Worm (Caenorhabditis elegans): ENCODE measurements around the gene srx-51.

Gene srx-51

ce11 chrV:15323417-15323816 lies 41.7 kb downstream of the srx-51 start:
- TF ChIP-seq ceh-9 (tag; optimal IDR thresholded peaks at IDR 0.05) (no peak), elt-2 (tag; optimal IDR thresholded peaks at IDR 0.05) (peak; percentile 85), pqm-1 (tag; optimal IDR thresholded peaks at IDR 0.05) (peak; percentile 63)

DNA sequence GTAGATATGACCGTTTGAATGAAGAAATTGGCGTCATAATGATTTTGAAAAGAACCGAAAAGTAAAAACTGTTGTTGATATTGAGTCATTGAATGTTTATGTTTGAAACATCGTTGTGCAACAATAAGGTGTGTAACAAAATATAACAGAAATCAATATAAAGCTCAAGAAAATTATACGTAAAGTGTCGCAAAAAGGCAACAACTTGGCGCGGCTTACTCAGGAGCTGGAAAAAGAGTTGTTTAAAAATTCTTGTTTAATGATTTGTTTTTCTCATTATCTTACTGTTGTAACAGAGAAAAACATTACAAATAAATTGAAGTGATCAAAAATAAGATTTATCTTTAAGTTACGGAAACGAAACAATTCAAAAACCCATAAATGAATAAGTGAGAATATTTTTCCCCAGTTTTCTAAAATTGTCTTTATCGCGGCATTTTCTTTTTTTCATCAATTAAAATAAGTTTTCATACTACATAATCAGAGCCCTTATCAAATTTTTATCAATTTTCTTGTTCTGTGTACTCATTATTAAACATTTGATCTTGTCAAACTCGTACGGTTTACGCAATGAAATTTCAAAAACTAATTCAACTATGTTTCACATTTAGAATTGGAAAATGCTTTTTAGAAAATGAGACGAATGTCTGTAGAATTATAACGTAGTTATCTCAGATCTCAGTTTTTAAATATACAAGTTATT lies 46.2 kb downstream of the srx-51 start, which contains the start of gene ZK1037.6:
Gene ZK1037.6 (minus strand): TSS at position 51 of the 703 bp plus-strand sequence.
- TF ChIP-seq jun-1 (tag; optimal IDR thresholded peaks at IDR 0.05) (peak; percentile 30), elt-2 (tag; optimal IDR thresholded peaks at IDR 0.05) (peak; percentile 75), elt-1 (tag; optimal IDR thresholded peaks at IDR 0.05) (no peak)

- TF ChIP-seq R02D3.7 (tag; optimal IDR thresholded peaks at IDR 0.05) (no peak), pha-4 (tag; optimal IDR thresholded peaks at IDR 0.05) (no peak), aly-2 (tag; optimal IDR thresholded peaks at IDR 0.05) (no peak), fos-1 (tag; optimal IDR thresholded peaks at IDR 0.05) (no peak), lin-39 (tag; optimal IDR thresholded peaks at IDR 0.05) (no peak)
These were observed 48.6 kb downstream of the srx-51 start, which contains the start of gene srh-295 for ce11 chrV:15330314-15330713. Gene srh-295, plus strand, starts transcription at chrV:15330614.

ce11 chrV:15332851-15333250 lies 51.2 kb downstream of the srx-51 start, which contains the start of gene srw-113:
Gene srw-113, plus strand, starts transcription at chrV:15333151.
- TF ChIP-seq nhr-23 (tag; optimal IDR thresholded peaks at IDR 0.05) (no peak), egl-5 (tag; optimal IDR thresholded peaks at IDR 0.05) (no peak), nfya-1 (tag; optimal IDR thresholded peaks at IDR 0.05; ENCODE audit: insufficient read depth) (no peak), ceh-82 (tag; optimal IDR thresholded peaks at IDR 0.05) (no peak), sea-2 (GFP tag; optimal IDR thresholded peaks at IDR 0.05) (no peak), egl-27 (tag; optimal IDR thresholded peaks at IDR 0.05) (no peak), R02D3.7 (tag; optimal IDR thresholded peaks at IDR 0.05) (no peak), tbx-2 (tag; optimal IDR thresholded peaks at IDR 0.05) (no peak), nhr-67 (tag; optimal IDR thresholded peaks at IDR 0.05) (no peak), ceh-28 (tag; optimal IDR thresholded peaks at IDR 0.05) (no peak), elt-3 (tag; optimal IDR thresholded peaks at IDR 0.05) (no peak), unc-39 (tag; optimal IDR thresholded peaks at IDR 0.05) (no peak), nhr-11 (tag; optimal IDR thresholded peaks at IDR 0.05) (no peak)
